Worm (Caenorhabditis elegans) whole organism, young adult: ENCODE data around the gene D1014.6.

Experiments
- B0035.1 ChIP-seq: sonication (generic microtip); optimal IDR thresholded peaks from 2 replicates; lab custom pipeline; 2016; ENCODE audit warnings: missing genetic modification characterization, mild to moderate bottlenecking, missing compliant biosample characterization, missing genotype, missing genetic modification reagents
- B0336.3 ChIP-seq: fragments of 200-800 bp; sonication (Bioruptor generic); IDR thresholded peaks from 2 replicates; pipeline ENCODE4 v1.3.6; 2022; ENCODE audit warnings: missing genetic modification characterization, missing compliant biosample characterization
- C06A6.2 ChIP-seq: fragments of 200-800 bp; sonication (Bioruptor generic); conservative IDR thresholded peaks from 2 replicates; pipeline ENCODE4 v1.3.6; 2022; ENCODE audit warnings: missing genetic modification characterization, missing compliant biosample characterization
- D2030.7 ChIP-seq: fragments of 200-800 bp; sonication (Bioruptor generic); IDR thresholded peaks from 2 replicates; pipeline ENCODE4 v1.3.6; 2022; ENCODE audit warnings: missing genetic modification reagents, missing genetic modification characterization, missing compliant biosample characterization
- F10E7.11 ChIP-seq: sonication (generic microtip); optimal IDR thresholded peaks from 2 replicates; lab custom pipeline; 2017; ENCODE audit warnings: mild to moderate bottlenecking, missing genetic modification characterization, moderate library complexity, missing compliant biosample characterization
- F22D6.2 ChIP-seq: sonication (generic microtip); optimal IDR thresholded peaks from 2 replicates; lab custom pipeline; 2016; ENCODE audit warnings: mild to moderate bottlenecking, missing genetic modification characterization, missing compliant biosample characterization
- F23B12.7 ChIP-seq: sonication (generic microtip); optimal IDR thresholded peaks from 2 replicates; lab custom pipeline; 2017; ENCODE audit warnings: missing genetic modification characterization, mild to moderate bottlenecking, missing compliant biosample characterization, antibody characterized with exemption, moderate library complexity; ENCODE audit not compliant: insufficient read depth
- F37B4.10 ChIP-seq: fragments of 200-800 bp; sonication (Bioruptor generic); IDR thresholded peaks from 2 replicates; pipeline ENCODE4 v1.3.6; 2022; ENCODE audit warnings: missing genetic modification characterization, missing compliant biosample characterization
- F39B2.1 ChIP-seq: fragments of 200-800 bp; sonication (Bioruptor generic); IDR thresholded peaks from 2 replicates; pipeline ENCODE4 v1.3.6; 2022; ENCODE audit warnings: missing genetic modification reagents, missing genetic modification characterization, missing compliant biosample characterization
- F55B11.4 ChIP-seq: sonication (generic microtip); optimal IDR thresholded peaks from 2 replicates; lab custom pipeline; 2016; ENCODE audit warnings: missing compliant biosample characterization, missing genetic modification characterization, borderline replicate concordance; ENCODE audit not compliant: insufficient read depth
- Y79H2A.3 ChIP-seq: fragments of 200-800 bp; sonication (Bioruptor generic); conservative IDR thresholded peaks from 2 replicates; pipeline ENCODE4 v1.3.6; 2022; ENCODE audit warnings: missing genetic modification reagents, missing genetic modification characterization, missing compliant biosample characterization
- akir-1 ChIP-seq: fragments of 200-800 bp; sonication (Bioruptor generic); optimal IDR thresholded peaks from 2 replicates; lab custom pipeline; 2018; ENCODE audit warnings: mild to moderate bottlenecking, missing genetic modification characterization, moderate library complexity, missing compliant biosample characterization
- ama-1 ChIP-seq, 3 experiments: fragments of 150-350 bp in 1 of 3; sonication (generic microtip) in 2 of 3; optimal IDR thresholded peaks; 2 replicates each; lab custom pipeline; 2014 to 2018; ENCODE audit warnings: missing biosample characterization in 2 of 3, missing genetic modification characterization in 2 of 3, missing genetic modification reagents in 2 of 3
- bed-1 ChIP-seq: fragments of 200-800 bp; sonication (Bioruptor generic); IDR thresholded peaks from 2 replicates; pipeline ENCODE4 v1.3.6; 2022; ENCODE audit warnings: missing genetic modification reagents, missing genetic modification characterization, missing compliant biosample characterization
- ceh-40 ChIP-seq: fragments of 200-800 bp; sonication (Bioruptor generic); IDR thresholded peaks from 2 replicates; pipeline ENCODE4 v1.3.6; 2022; ENCODE audit warnings: missing genetic modification characterization, missing compliant biosample characterization
- ceh-58 ChIP-seq: fragments of 200-800 bp; sonication (Bioruptor generic); IDR thresholded peaks from 2 replicates; pipeline ENCODE4 v1.3.6; 2022; ENCODE audit warnings: missing genetic modification characterization, missing compliant biosample characterization
- ceh-79 ChIP-seq: sonication (generic microtip); optimal IDR thresholded peaks from 2 replicates; lab custom pipeline; 2017; ENCODE audit warnings: mild to moderate bottlenecking, missing genetic modification characterization, missing compliant biosample characterization
- ceh-91 ChIP-seq: fragments of 200-800 bp; sonication (Bioruptor generic); IDR thresholded peaks from 2 replicates; pipeline ENCODE4 v1.3.6; 2022; ENCODE audit warnings: missing genetic modification reagents, missing genetic modification characterization, missing compliant biosample characterization
- dpff-1 ChIP-seq: sonication (generic microtip); optimal IDR thresholded peaks from 2 replicates; lab custom pipeline; 2017; ENCODE audit warnings: mild to moderate bottlenecking, missing genetic modification characterization, missing compliant biosample characterization
- efl-1 ChIP-seq: fragments of 150-350 bp; optimal IDR thresholded peaks from 2 replicates; lab custom pipeline; 2014; ENCODE audit warnings: missing biosample characterization, missing genetic modification reagents, missing genetic modification characterization
- egl-44 ChIP-seq: fragments of 200-800 bp; sonication (Bioruptor generic); IDR thresholded peaks from 2 replicates; pipeline ENCODE4 v1.3.6; 2022; ENCODE audit warnings: missing genetic modification reagents, missing genetic modification characterization, missing compliant biosample characterization
- egrh-3 ChIP-seq: fragments of 200-800 bp; sonication (Bioruptor generic); IDR thresholded peaks from 2 replicates; pipeline ENCODE4 v1.3.6; 2022; ENCODE audit warnings: missing genetic modification reagents, missing genetic modification characterization, missing compliant biosample characterization
- ekl-4 ChIP-seq: fragments of 200-800 bp; sonication (Bioruptor generic); IDR thresholded peaks from 2 replicates; pipeline ENCODE4 v1.3.6; 2022; ENCODE audit warnings: missing genetic modification reagents, missing genetic modification characterization, missing compliant biosample characterization
- gei-17 ChIP-seq: fragments of 200-800 bp; sonication (Bioruptor generic); optimal IDR thresholded peaks from 2 replicates; lab custom pipeline; 2018; ENCODE audit warnings: mild to moderate bottlenecking, missing genetic modification characterization, missing compliant biosample characterization
- hlh-12 ChIP-seq: sonication (generic microtip); optimal IDR thresholded peaks from 2 replicates; lab custom pipeline; 2016; ENCODE audit warnings: missing genetic modification characterization, missing compliant biosample characterization
- hlh-26 ChIP-seq: fragments of 200-800 bp; sonication (Bioruptor generic); conservative IDR thresholded peaks from 2 replicates; pipeline ENCODE4 v1.3.6; 2022; ENCODE audit warnings: missing genetic modification reagents, missing genetic modification characterization, missing compliant biosample characterization
- lag-1 ChIP-seq: fragments of 200-800 bp; sonication (Bioruptor generic); IDR thresholded peaks from 2 replicates; pipeline ENCODE4 v1.3.6; 2022; ENCODE audit warnings: missing genetic modification reagents, missing genetic modification characterization, missing compliant biosample characterization
- let-526 ChIP-seq: fragments of 200-800 bp; sonication (Bioruptor generic); IDR thresholded peaks from 2 replicates; pipeline ENCODE4 v1.3.6; 2022; ENCODE audit warnings: missing genetic modification reagents, missing genetic modification characterization, missing compliant biosample characterization
- let-607 ChIP-seq, 2 experiments: fragments of 200-800 bp in 1 of 2; sonication (Bioruptor generic) in 1 of 2; sonication (generic microtip) in 1 of 2; optimal IDR thresholded peaks; 2 replicates each; lab custom pipeline; 2016 to 2018; ENCODE audit warnings: mild to moderate bottlenecking in 2 of 2, missing compliant biosample characterization in 2 of 2, missing genetic modification characterization in 2 of 2, moderate library complexity in 2 of 2, missing genotype in 1 of 2
- lin-40 ChIP-seq: sonication (generic microtip); optimal IDR thresholded peaks from 2 replicates; lab custom pipeline; 2016; ENCODE audit warnings: missing genetic modification characterization, mild to moderate bottlenecking, missing compliant biosample characterization, missing genotype, missing genetic modification reagents
- lir-1 ChIP-seq: fragments of 200-800 bp; sonication (Bioruptor generic); conservative IDR thresholded peaks from 2 replicates; pipeline ENCODE4 v1.3.6; 2022; ENCODE audit warnings: missing genetic modification reagents, missing genetic modification characterization, missing compliant biosample characterization
- madf-3 ChIP-seq: fragments of 200-800 bp; sonication (Bioruptor generic); IDR thresholded peaks from 2 replicates; pipeline ENCODE4 v1.3.6; 2022; ENCODE audit warnings: missing genetic modification reagents, missing genetic modification characterization, missing compliant biosample characterization
- mcd-1 ChIP-seq: fragments of 200-800 bp; sonication (Bioruptor generic); IDR thresholded peaks from 2 replicates; pipeline ENCODE4 v1.3.6; 2022; ENCODE audit warnings: missing genetic modification reagents, missing genetic modification characterization, missing compliant biosample characterization
- mel-28 ChIP-seq: sonication (generic microtip); optimal IDR thresholded peaks from 2 replicates; lab custom pipeline; 2016; ENCODE audit warnings: borderline replicate concordance, mild to moderate bottlenecking, missing genetic modification characterization, missing compliant biosample characterization
- nhr-120 ChIP-seq: fragments of 200-800 bp; sonication (Bioruptor generic); IDR thresholded peaks from 2 replicates; pipeline ENCODE4 v1.3.6; 2022; ENCODE audit warnings: missing genetic modification characterization, missing compliant biosample characterization
- nhr-27 ChIP-seq: fragments of 200-800 bp; sonication (Bioruptor generic); optimal IDR thresholded peaks from 2 replicates; lab custom pipeline; 2018; ENCODE audit warnings: mild to moderate bottlenecking, missing genetic modification characterization, moderate library complexity, missing compliant biosample characterization
- nhr-80 ChIP-seq: sonication (generic microtip); optimal IDR thresholded peaks from 2 replicates; lab custom pipeline; 2016; ENCODE audit warnings: missing genetic modification characterization, missing compliant biosample characterization
- nhr-90 ChIP-seq: sonication (generic microtip); optimal IDR thresholded peaks from 2 replicates; lab custom pipeline; 2016; ENCODE audit warnings: missing genotype, mild to moderate bottlenecking, missing genetic modification characterization, missing compliant biosample characterization
- repo-1 ChIP-seq: sonication (generic microtip); optimal IDR thresholded peaks from 2 replicates; lab custom pipeline; 2017; ENCODE audit warnings: mild to moderate bottlenecking, missing genetic modification characterization, missing compliant biosample characterization
- sdz-38 ChIP-seq: sonication (generic microtip); optimal IDR thresholded peaks from 2 replicates; lab custom pipeline; 2016; ENCODE audit warnings: missing genotype, missing genetic modification characterization, missing compliant biosample characterization
- sptf-2 ChIP-seq: fragments of 200-800 bp; sonication (Bioruptor generic); optimal IDR thresholded peaks from 2 replicates; lab custom pipeline; 2018; ENCODE audit warnings: mild to moderate bottlenecking, missing genetic modification characterization, missing compliant biosample characterization
- unc-130 ChIP-seq: sonication (generic microtip); optimal IDR thresholded peaks from 2 replicates; lab custom pipeline; 2016; ENCODE audit warnings: missing genetic modification reagents, missing genetic modification characterization, missing compliant biosample characterization
- ztf-25 ChIP-seq: fragments of 200-800 bp; sonication (Bioruptor generic); IDR thresholded peaks from 2 replicates; pipeline ENCODE4 v1.3.6; 2022; ENCODE audit warnings: missing genetic modification reagents, missing genetic modification characterization, missing compliant biosample characterization
- ztf-26 ChIP-seq: sonication (generic microtip); optimal IDR thresholded peaks from 2 replicates; lab custom pipeline; 2017; ENCODE audit warnings: missing genetic modification characterization, missing compliant biosample characterization
- ztf-28 ChIP-seq: fragments of 200-800 bp; sonication (Bioruptor generic); IDR thresholded peaks from 2 replicates; pipeline ENCODE4 v1.3.6; 2022; ENCODE audit warnings: missing genetic modification reagents, missing genetic modification characterization, missing compliant biosample characterization
- ztf-3 ChIP-seq: fragments of 200-800 bp; sonication (Bioruptor generic); optimal IDR thresholded peaks from 2 replicates; lab custom pipeline; 2018; ENCODE audit warnings: mild to moderate bottlenecking, missing genetic modification characterization, missing compliant biosample characterization
- ztf-6 ChIP-seq: fragments of 200-800 bp; sonication (Bioruptor generic); IDR thresholded peaks from 2 replicates; pipeline ENCODE4 v1.3.6; 2022; ENCODE audit warnings: missing genetic modification reagents, missing genetic modification characterization, missing compliant biosample characterization

D1014.6 gene

ce11 chrV:8129719-8130118 lies 8.8 kb downstream of the D1014.6 start (continued):
- no peak for TF ChIP-seq ztf-25 (GFP tag; lab: Robert Waterston, UW)
- TF ChIP-seq let-526 (GFP tag; lab: Robert Waterston, UW) = no peak
- TF ChIP-seq ztf-26 (tag; lab: Kevin White, UChicago) = no peak
- TF ChIP-seq F39B2.1 = no peak
- TF ChIP-seq, all 124 proteins: peak for 8

- peak; percentile 16 for TF ChIP-seq nhr-80
- TF ChIP-seq mcd-1 (GFP tag; lab: Robert Waterston, UW) = 0 out of 2 replicates have a peak, but pooled peaks have one; percentile 47
- TF ChIP-seq ekl-4 (GFP tag; lab: Robert Waterston, UW) = no peak
- TF ChIP-seq nhr-90 = no peak
- TF ChIP-seq ceh-58 (GFP tag; lab: Robert Waterston, UW) = no peak
- TF ChIP-seq dpff-1 (tag; lab: Kevin White, UChicago) = no peak
- TF ChIP-seq sdz-38 (tag; lab: Kevin White, UChicago) = no peak
- no peak for TF ChIP-seq bed-1 (GFP tag; lab: Robert Waterston, UW)
- TF ChIP-seq ama-1 (optimal IDR thresholded peaks at IDR 0.05; lab: Kevin White, UChicago) = peak; percentile 44
- no peak for TF ChIP-seq ama-1 (GFP tag; optimal IDR thresholded peaks at IDR 0.05; lab: Kevin White, UChicago)
- no peak for TF ChIP-seq C06A6.2 (GFP tag; lab: Robert Waterston, UW)
- TF ChIP-seq let-526 (GFP tag; lab: Robert Waterston, UW) = no peak
- no peak for TF ChIP-seq repo-1 (tag; lab: Kevin White, UChicago)
- TF ChIP-seq madf-3 (GFP tag; lab: Robert Waterston, UW) = no peak
- no peak for TF ChIP-seq nhr-27 (tag; lab: Kevin White, UChicago)
- TF ChIP-seq lir-1 (GFP tag; lab: Robert Waterston, UW) = no peak
- no peak for TF ChIP-seq sptf-2
- TF ChIP-seq akir-1 (GFP tag; lab: Kevin White, UChicago) = no peak
- no peak for TF ChIP-seq ceh-91
- no peak for TF ChIP-seq mel-28 (tag; lab: Kevin White, UChicago)
- no peak for TF ChIP-seq lin-40
- no peak for TF ChIP-seq ceh-79 (tag; lab: Kevin White, UChicago)
- no peak for TF ChIP-seq ztf-3 (GFP tag; lab: Kevin White, UChicago)
- no peak for TF ChIP-seq F22D6.2
- no peak for TF ChIP-seq hlh-26 (GFP tag; lab: Robert Waterston, UW)
- no peak for TF ChIP-seq nhr-120 (GFP tag; lab: Robert Waterston, UW)
- TF ChIP-seq ceh-40 = 0 out of 2 replicates have a peak, but pooled peaks have one; percentile 46
- no peak for TF ChIP-seq F23B12.7 (tag; lab: Kevin White, UChicago)
- no peak for TF ChIP-seq F55B11.4 (tag; lab: Kevin White, UChicago)
- no peak for TF ChIP-seq D2030.7
- no peak for TF ChIP-seq let-607 (tag; optimal IDR thresholded peaks at IDR 0.05; lab: Kevin White, UChicago)
- TF ChIP-seq F39B2.1 = no peak
- TF ChIP-seq unc-130 = no peak
- no peak for TF ChIP-seq lag-1 (GFP tag; lab: Robert Waterston, UW)
- TF ChIP-seq B0035.1 (tag; lab: Kevin White, UChicago) = no peak
- TF ChIP-seq B0336.3 = no peak
- TF ChIP-seq F10E7.11 = no peak
- no peak for TF ChIP-seq egl-44 (GFP tag; lab: Robert Waterston, UW)
- no peak for TF ChIP-seq F37B4.10 (GFP tag; lab: Robert Waterston, UW)
- TF ChIP-seq egrh-3 (GFP tag; lab: Robert Waterston, UW) = no peak
- no peak for TF ChIP-seq gei-17 (GFP tag; lab: Kevin White, UChicago)
- TF ChIP-seq efl-1 = no peak
- no peak for TF ChIP-seq hlh-12 (tag; lab: Kevin White, UChicago)
- no peak for TF ChIP-seq ztf-6 (GFP tag; lab: Robert Waterston, UW)
- TF ChIP-seq ztf-28 (GFP tag; lab: Robert Waterston, UW) = no peak
- TF ChIP-seq Y79H2A.3 (GFP tag; lab: Robert Waterston, UW) = no peak
Observed at ce11 chrV:8130149-8130661, 9.2 kb downstream of the D1014.6 start, which contains the start of gene snap-1. TSS of gene snap-1 (plus strand) at chrV:8130611.
